Worm (Caenorhabditis elegans) whole organism, L4 larva: ENCODE results near the gene nhr-184.

Experiments used
- D1046.2 ChIP-seq: fragments of 200-800 bp; sonication (Bioruptor generic); IDR thresholded peaks from 2 replicates; pipeline ENCODE4 v1.3.6; 2022; ENCODE audit warnings: missing genetic modification characterization, missing compliant biosample characterization
- F26F4.8 ChIP-seq: fragments of 200-800 bp; sonication (Bioruptor generic); conservative IDR thresholded peaks from 2 replicates; pipeline ENCODE4 v1.3.6; 2022; ENCODE audit warnings: missing genetic modification characterization, missing compliant biosample characterization
- T20F7.1 ChIP-seq: fragments of 200-800 bp; sonication (Bioruptor generic); optimal IDR thresholded peaks from 2 replicates; lab custom pipeline; 2018; ENCODE audit warnings: mild to moderate bottlenecking, missing genetic modification characterization, missing compliant biosample characterization
- Y105C5A.15 ChIP-seq: fragments of 200-800 bp; sonication (Bioruptor generic); IDR thresholded peaks from 2 replicates; pipeline ENCODE4 v1.3.6; 2022; ENCODE audit warnings: missing genetic modification characterization, missing compliant biosample characterization
- aha-1 ChIP-seq: fragments of 150-350 bp; peaks from one replicate; lab custom pipeline; 2014; ENCODE audit warnings: missing biosample characterization, missing genetic modification characterization
- ama-1 ChIP-seq: fragments of 150-350 bp; optimal IDR thresholded peaks from 2 replicates; lab custom pipeline; 2014; ENCODE audit warnings: inconsistent platforms, mixed read lengths
- ceh-44 ChIP-seq: fragments of 200-800 bp; sonication (Bioruptor generic); IDR thresholded peaks from 2 replicates; pipeline ENCODE4 v1.3.6; 2022; ENCODE audit warnings: missing genetic modification reagents, missing genetic modification characterization, missing compliant biosample characterization
- cey-2 ChIP-seq: sonication (generic microtip); optimal IDR thresholded peaks from 3 replicates; lab custom pipeline; 2017; ENCODE audit warnings: missing genetic modification characterization, mild to moderate bottlenecking, missing compliant biosample characterization, antibody characterized with exemption, borderline replicate concordance; ENCODE audit not compliant: insufficient read depth
- ctbp-1 ChIP-seq: fragments of 200-800 bp; sonication (Bioruptor generic); IDR thresholded peaks from 2 replicates; pipeline ENCODE4 v1.3.6; 2022; ENCODE audit warnings: missing genetic modification reagents, missing genetic modification characterization, missing compliant biosample characterization
- daf-16 ChIP-seq, 3 experiments: sonication (generic microtip); optimal IDR thresholded peaks; 2 replicates each; lab custom pipeline; 2016 to 2017; ENCODE audit warnings: missing genetic modification characterization in 3 of 3, missing genetic modification reagents in 3 of 3, mild to moderate bottlenecking in 2 of 3, missing compliant biosample characterization in 2 of 3, missing biosample characterization in 1 of 3, moderate library complexity in 1 of 3
- daf-19 ChIP-seq: fragments of 200-800 bp; sonication (Bioruptor generic); conservative IDR thresholded peaks from 2 replicates; pipeline ENCODE4 v1.3.6; 2022; ENCODE audit warnings: missing genetic modification characterization, missing compliant biosample characterization
- dmd-6 ChIP-seq: fragments of 200-800 bp; sonication (Bioruptor generic); IDR thresholded peaks from 2 replicates; pipeline ENCODE4 v1.3.6; 2022; ENCODE audit warnings: missing genetic modification reagents, missing genetic modification characterization, missing compliant biosample characterization
- dpl-1 ChIP-seq: fragments of 150-350 bp; optimal IDR thresholded peaks from 2 replicates; lab custom pipeline; 2014; ENCODE audit warnings: missing biosample characterization, missing genetic modification reagents, missing genetic modification characterization
- dve-1 ChIP-seq: sonication (generic microtip); optimal IDR thresholded peaks from 2 replicates; lab custom pipeline; 2017; ENCODE audit warnings: antibody characterized with exemption, mild to moderate bottlenecking, missing genetic modification characterization, missing compliant biosample characterization; ENCODE audit not compliant: insufficient read depth
- egl-43 ChIP-seq: fragments of 200-800 bp; sonication (Bioruptor generic); IDR thresholded peaks from 2 replicates; pipeline ENCODE4 v1.3.6; 2022; ENCODE audit warnings: missing genetic modification reagents, missing genetic modification characterization, missing compliant biosample characterization
- fos-1 ChIP-seq: fragments of 150-350 bp; optimal IDR thresholded peaks from 2 replicates; lab custom pipeline; 2014; ENCODE audit warnings: missing biosample characterization, missing genetic modification characterization
- hif-1 ChIP-seq, 2 experiments: sonication (generic microtip); optimal IDR thresholded peaks; 2 replicates each; lab custom pipeline; 2016 to 2017; ENCODE audit warnings: missing compliant biosample characterization in 2 of 2, missing genetic modification characterization in 2 of 2, missing genetic modification reagents in 2 of 2, missing genotype in 2 of 2, mild to moderate bottlenecking in 1 of 2
- hlh-11 ChIP-seq: fragments of 200-800 bp; sonication (Bioruptor generic); optimal IDR thresholded peaks from 2 replicates; lab custom pipeline; 2018; ENCODE audit warnings: mild to moderate bottlenecking, missing genetic modification characterization, missing compliant biosample characterization
- hlh-30 ChIP-seq: sonication (generic microtip); optimal IDR thresholded peaks from 2 replicates; lab custom pipeline; 2017; ENCODE audit warnings: antibody characterized with exemption, mild to moderate bottlenecking, missing genetic modification characterization, missing compliant biosample characterization; ENCODE audit not compliant: insufficient read depth
- jun-1 ChIP-seq: fragments of 150-350 bp; optimal IDR thresholded peaks from 2 replicates; lab custom pipeline; 2014; ENCODE audit warnings: missing biosample characterization, missing genetic modification reagents, missing genetic modification characterization
- lin-1 ChIP-seq: fragments of 200-800 bp; sonication (Bioruptor generic); IDR thresholded peaks from 2 replicates; pipeline ENCODE4 v1.3.6; 2022; ENCODE audit warnings: missing genetic modification reagents, missing genetic modification characterization, missing compliant biosample characterization
- lin-39 ChIP-seq: fragments of 150-350 bp; optimal IDR thresholded peaks from 2 replicates; lab custom pipeline; 2014; ENCODE audit warnings: missing biosample characterization, missing genetic modification reagents, missing genetic modification characterization
- madf-9 ChIP-seq: fragments of 200-800 bp; sonication (Bioruptor generic); conservative IDR thresholded peaks from 2 replicates; pipeline ENCODE4 v1.3.6; 2022; ENCODE audit warnings: missing genetic modification reagents, missing genetic modification characterization, missing compliant biosample characterization
- mdl-1 ChIP-seq, 2 experiments: fragments of 150-350 bp in 1 of 2; sonication (generic microtip) in 1 of 2; optimal IDR thresholded peaks; 2 replicates each; lab custom pipeline; 2014 to 2017; ENCODE audit warnings: missing biosample characterization in 2 of 2, missing genetic modification characterization in 2 of 2
- mep-1 ChIP-seq: fragments of 150-350 bp; sonication (generic microtip); optimal IDR thresholded peaks from 3 replicates; lab custom pipeline; 2014; ENCODE audit warnings: missing biosample characterization, missing genetic modification characterization
- mes-2 ChIP-seq: sonication (generic microtip); optimal IDR thresholded peaks from 2 replicates; lab custom pipeline; 2016; ENCODE audit warnings: missing genotype, mild to moderate bottlenecking, missing genetic modification characterization, missing compliant biosample characterization; ENCODE audit not compliant: poor library complexity, severe bottlenecking
- mxl-3 ChIP-seq: fragments of 200-800 bp; sonication (Bioruptor generic); optimal IDR thresholded peaks from 2 replicates; lab custom pipeline; 2018; ENCODE audit warnings: mild to moderate bottlenecking, missing genetic modification characterization, missing compliant biosample characterization
- nhr-10 ChIP-seq: fragments of 150-350 bp; optimal IDR thresholded peaks from 2 replicates; lab custom pipeline; 2014; ENCODE audit warnings: missing biosample characterization, missing genetic modification characterization
- nhr-102 ChIP-seq: sonication (generic microtip); optimal IDR thresholded peaks from 2 replicates; lab custom pipeline; 2016; ENCODE audit warnings: mild to moderate bottlenecking, missing genetic modification characterization, moderate library complexity, missing compliant biosample characterization
- nhr-11 ChIP-seq: fragments of 150-350 bp; optimal IDR thresholded peaks from 2 replicates; lab custom pipeline; 2014; ENCODE audit warnings: missing biosample characterization, missing genetic modification characterization
- nhr-111 ChIP-seq: fragments of 200-800 bp; sonication (Bioruptor generic); optimal IDR thresholded peaks from 2 replicates; lab custom pipeline; 2018; ENCODE audit warnings: mild to moderate bottlenecking, missing genetic modification characterization, missing compliant biosample characterization
- nhr-28 ChIP-seq: fragments of 150-350 bp; optimal IDR thresholded peaks from 2 replicates; lab custom pipeline; 2014; ENCODE audit warnings: missing biosample characterization, missing genetic modification characterization
- nhr-41 ChIP-seq: fragments of 200-800 bp; sonication (Bioruptor generic); IDR thresholded peaks from 2 replicates; pipeline ENCODE4 v1.3.6; 2022; ENCODE audit warnings: missing genetic modification reagents, missing genetic modification characterization, missing compliant biosample characterization
- nhr-6 ChIP-seq: fragments of 150-350 bp; optimal IDR thresholded peaks from 2 replicates; lab custom pipeline; 2014; ENCODE audit warnings: missing biosample characterization, missing genetic modification characterization
- nhr-76 ChIP-seq: fragments of 150-350 bp; optimal IDR thresholded peaks from 2 replicates; lab custom pipeline; 2014; ENCODE audit warnings: missing biosample characterization, missing genetic modification characterization
- nhr-77 ChIP-seq: fragments of 150-350 bp; optimal IDR thresholded peaks from 2 replicates; lab custom pipeline; 2014; ENCODE audit warnings: missing biosample characterization, missing genetic modification characterization
- pqm-1 ChIP-seq: sonication (generic microtip); optimal IDR thresholded peaks from 2 replicates; lab custom pipeline; 2017; ENCODE audit warnings: missing biosample characterization, missing genetic modification characterization
- rbr-2 ChIP-seq: sonication (generic microtip); optimal IDR thresholded peaks from 2 replicates; lab custom pipeline; 2016; ENCODE audit warnings: missing genotype, missing genetic modification characterization, missing compliant biosample characterization
- sdz-12 ChIP-seq: fragments of 200-800 bp; sonication (Bioruptor generic); optimal IDR thresholded peaks from 2 replicates; lab custom pipeline; 2018; ENCODE audit warnings: mild to moderate bottlenecking, missing genetic modification characterization, missing compliant biosample characterization
- set-16 ChIP-seq: fragments of 200-800 bp; sonication (Bioruptor generic); IDR thresholded peaks from 2 replicates; pipeline ENCODE4 v1.3.6; 2022; ENCODE audit warnings: missing genetic modification reagents, missing genetic modification characterization, missing compliant biosample characterization
- snpc-4 ChIP-seq: fragments of 150-350 bp; optimal IDR thresholded peaks from 2 replicates; lab custom pipeline; 2014; ENCODE audit warnings: missing biosample characterization, missing genetic modification characterization
- unc-62 ChIP-seq, 3 experiments: fragments of 150-350 bp in 1 of 3; sonication (generic microtip); optimal IDR thresholded peaks in 2 of 3; peaks in 1 of 3; 1 replicate in 1 of 3; 2 replicates in 2 of 3; lab custom pipeline; 2014 to 2017; ENCODE audit warnings: missing biosample characterization in 3 of 3, missing genetic modification characterization in 3 of 3, missing genetic modification reagents in 3 of 3, missing genotype in 1 of 3
- vab-7 ChIP-seq: fragments of 200-800 bp; sonication (Bioruptor generic); IDR thresholded peaks from 2 replicates; pipeline ENCODE4 v1.3.6; 2022; ENCODE audit warnings: missing genetic modification reagents, missing genetic modification characterization, missing compliant biosample characterization
- zfp-3 ChIP-seq: fragments of 200-800 bp; sonication (Bioruptor generic); conservative IDR thresholded peaks from 2 replicates; pipeline ENCODE4 v1.3.6; 2022; ENCODE audit warnings: missing genetic modification reagents, missing genetic modification characterization, missing compliant biosample characterization
- zip-2 ChIP-seq: fragments of 150-350 bp; optimal IDR thresholded peaks from 2 replicates; lab custom pipeline; 2014; ENCODE audit warnings: missing biosample characterization, missing genetic modification characterization
- ztf-11 ChIP-seq: fragments of 150-350 bp; optimal IDR thresholded peaks from 2 replicates; lab custom pipeline; 2014; ENCODE audit warnings: missing biosample characterization, missing genetic modification characterization
- ztf-7 ChIP-seq: fragments of 150-350 bp; optimal IDR thresholded peaks from 2 replicates; lab custom pipeline; 2014; ENCODE audit warnings: missing biosample characterization, missing genetic modification characterization

The nhr-184 gene

DNA sequence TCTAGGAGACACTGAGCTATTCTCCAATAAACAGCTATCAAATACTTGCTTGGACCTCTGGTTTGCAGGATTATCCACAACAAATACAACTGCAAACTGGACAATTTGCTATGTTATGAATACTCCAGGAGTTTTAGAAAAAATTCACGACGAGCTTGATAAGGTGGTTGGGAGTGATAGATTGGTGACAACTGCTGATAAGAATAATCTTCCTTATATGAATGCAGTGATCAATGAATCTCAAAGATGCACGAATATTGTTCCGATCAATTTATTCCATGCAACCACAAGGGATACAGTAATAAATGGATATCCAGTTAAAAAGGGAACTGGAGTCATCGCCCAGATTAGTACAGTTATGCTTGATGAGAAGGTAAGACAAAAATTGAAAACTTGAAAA, 37.5 kb upstream of the nhr-184 start:
- peak; percentile 7 for TF ChIP-seq pqm-1
- no peak for TF ChIP-seq madf-9 (GFP tag; lab: Robert Waterston, UW)
- TF ChIP-seq zip-2 (tag; lab: Kevin White, UChicago), result no peak
- peak; percentile 8 for TF ChIP-seq dve-1 (tag; lab: Kevin White, UChicago)
- TF ChIP-seq hlh-30 (tag; lab: Kevin White, UChicago), result no peak
- no peak for TF ChIP-seq daf-16 (GFP tag; optimal IDR thresholded peaks at IDR 0.05; lab: Kevin White, UChicago)
- peak; percentile 19 for TF ChIP-seq daf-16 (tag; optimal IDR thresholded peaks at IDR 0.05; lab: Kevin White, UChicago)
- no peak for TF ChIP-seq ceh-44 (GFP tag; lab: Robert Waterston, UW)
- TF ChIP-seq dmd-6 (GFP tag; lab: Robert Waterston, UW), result peak; percentile 73

DNA sequence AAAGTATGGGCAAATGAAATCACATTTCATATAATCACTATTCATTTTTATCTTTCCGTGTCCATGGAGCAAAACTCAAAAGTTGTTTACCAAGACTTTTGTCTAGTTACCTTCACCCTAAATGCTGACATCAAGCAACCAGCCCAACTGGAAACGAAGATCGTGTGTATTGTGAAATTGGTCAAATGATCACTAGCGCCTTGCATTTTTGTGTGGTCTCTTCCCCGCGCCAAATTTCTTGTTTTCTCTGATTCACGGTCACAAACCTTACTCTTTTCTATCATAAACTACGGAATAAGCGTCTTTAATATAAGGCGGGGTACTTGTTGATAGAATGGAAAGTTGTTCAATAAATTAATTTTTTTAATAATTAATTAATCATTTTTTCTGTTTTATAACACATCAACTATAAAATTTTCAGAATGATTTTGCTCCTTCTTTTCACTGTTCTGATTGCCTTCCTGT, 35.9 kb upstream of the nhr-184 start, which contains the start of gene cyp-33C7:
cyp-33C7 (plus strand) TSS at position 415 of the 465 bp plus-strand sequence.
- peak; percentile 9 for TF ChIP-seq ztf-7
- no peak for TF ChIP-seq ama-1 (lab: Kevin White, UChicago)
- TF ChIP-seq dpl-1 (GFP tag; lab: Kevin White, UChicago), result peak; percentile 15
- peak in 1 of 2 experiments; percentile 1 for TF ChIP-seq hif-1 (tag; optimal IDR thresholded peaks at IDR 0.05; lab: Kevin White, UChicago)
- no peak for TF ChIP-seq nhr-11 (tag; lab: Kevin White, UChicago)
- TF ChIP-seq daf-16 (GFP tag; optimal IDR thresholded peaks at IDR 0.05; lab: Kevin White, UChicago), result peak in 1 of 2 experiments; percentile 43
- TF ChIP-seq daf-16 (tag; optimal IDR thresholded peaks at IDR 0.05; lab: Kevin White, UChicago), result peak; percentile 98
- no peak for TF ChIP-seq nhr-10
- peak; percentile 64 for TF ChIP-seq mep-1 (tag; lab: Kevin White, UChicago)
- TF ChIP-seq rbr-2, result no peak
- TF ChIP-seq ztf-11, result no peak
- TF ChIP-seq lin-1 (GFP tag; lab: Robert Waterston, UW), result 0 out of 2 replicates have a peak, but pooled peaks have one; percentile 36
- TF ChIP-seq mxl-3 (GFP tag; lab: Kevin White, UChicago), result no peak
- no peak for TF ChIP-seq vab-7 (GFP tag; lab: Robert Waterston, UW)
- no peak for TF ChIP-seq zfp-3 (GFP tag; lab: Robert Waterston, UW)
- TF ChIP-seq nhr-102 (tag; lab: Kevin White, UChicago), result peak; percentile 82
- TF ChIP-seq nhr-76 (tag; lab: Kevin White, UChicago), result no peak
- TF ChIP-seq aha-1, result peak; percentile 45
- TF ChIP-seq lin-39 (tag; lab: Kevin White, UChicago), result no peak
- TF ChIP-seq ctbp-1 (GFP tag; lab: Robert Waterston, UW), result no peak
- no peak for TF ChIP-seq cey-2 (tag; lab: Kevin White, UChicago)
- peak; percentile 98 for TF ChIP-seq nhr-28 (tag; lab: Kevin White, UChicago)
- peak in 1 of 2 experiments; percentile 68 for TF ChIP-seq mdl-1 (tag; optimal IDR thresholded peaks at IDR 0.05; lab: Kevin White, UChicago)
- TF ChIP-seq snpc-4 (tag; lab: Kevin White, UChicago), result no peak
- no peak for TF ChIP-seq nhr-41
- TF ChIP-seq nhr-6, result peak; percentile 27
- TF ChIP-seq D1046.2 (GFP tag; lab: Robert Waterston, UW), result no peak
- TF ChIP-seq F26F4.8 (GFP tag; lab: Robert Waterston, UW), result no peak
- TF ChIP-seq hlh-11 (tag; lab: Kevin White, UChicago), result peak; percentile 85
- TF ChIP-seq nhr-111 (GFP tag; lab: Kevin White, UChicago), result no peak
- peak; percentile 85 for TF ChIP-seq dmd-6 (GFP tag; lab: Robert Waterston, UW)
- TF ChIP-seq daf-19 (GFP tag; lab: Robert Waterston, UW), result no peak
- peak; percentile 87 for TF ChIP-seq dve-1 (tag; lab: Kevin White, UChicago)
- TF ChIP-seq sdz-12 (GFP tag; lab: Kevin White, UChicago), result no peak
- TF ChIP-seq nhr-77 (tag; lab: Kevin White, UChicago), result peak; percentile 89
- TF ChIP-seq egl-43 (GFP tag; lab: Robert Waterston, UW), result no peak
- TF ChIP-seq jun-1, result no peak
- TF ChIP-seq set-16 (GFP tag; lab: Robert Waterston, UW), result no peak
- peak; percentile 44 for TF ChIP-seq mes-2 (tag; lab: Kevin White, UChicago)
- TF ChIP-seq unc-62 (GFP tag; optimal IDR thresholded peaks at IDR 0.05 in 1 of 2; lab: Kevin White, UChicago), result peak in 1 of 2 experiments; percentile 48
- no peak for TF ChIP-seq unc-62 (tag; optimal IDR thresholded peaks at IDR 0.05; lab: Kevin White, UChicago)
- no peak for TF ChIP-seq fos-1
- TF ChIP-seq hlh-30 (tag; lab: Kevin White, UChicago), result peak; percentile 90
- no peak for TF ChIP-seq T20F7.1 (GFP tag; lab: Kevin White, UChicago)
- peak; percentile 65 for TF ChIP-seq pqm-1
- no peak for TF ChIP-seq Y105C5A.15
